Worm (Caenorhabditis elegans) whole organism, young adult: ENCODE results near the gene let-805.

Source experiments
- C17E4.6 ChIP-seq: fragments of 200-800 bp; sonication (Bioruptor generic); IDR thresholded peaks from 2 replicates; pipeline ENCODE4 v1.3.6; 2022; ENCODE audit warnings: missing genetic modification reagents, missing genetic modification characterization, missing compliant biosample characterization
- F10E7.11 ChIP-seq: sonication (generic microtip); optimal IDR thresholded peaks from 2 replicates; lab custom pipeline; 2017; ENCODE audit warnings: mild to moderate bottlenecking, missing genetic modification characterization, moderate library complexity, missing compliant biosample characterization
- F33H1.4 ChIP-seq: fragments of 200-800 bp; sonication (Bioruptor generic); IDR thresholded peaks from 2 replicates; pipeline ENCODE4 v1.3.6; 2022; ENCODE audit warnings: missing genetic modification reagents, missing genetic modification characterization, missing compliant biosample characterization
- F52B5.7 ChIP-seq: sonication (generic microtip); optimal IDR thresholded peaks from 2 replicates; lab custom pipeline; 2016; ENCODE audit warnings: mild to moderate bottlenecking, missing genetic modification characterization, missing compliant biosample characterization
- F55B11.4 ChIP-seq: sonication (generic microtip); optimal IDR thresholded peaks from 2 replicates; lab custom pipeline; 2016; ENCODE audit warnings: missing compliant biosample characterization, missing genetic modification characterization, borderline replicate concordance; ENCODE audit not compliant: insufficient read depth
- K12H6.12 ChIP-seq: fragments of 200-800 bp; sonication (Bioruptor generic); optimal IDR thresholded peaks from 2 replicates; lab custom pipeline; 2018; ENCODE audit warnings: mild to moderate bottlenecking, missing genetic modification characterization, missing compliant biosample characterization
- Y56A3A.18 ChIP-seq: fragments of 200-800 bp; sonication (Bioruptor generic); IDR thresholded peaks from 2 replicates; pipeline ENCODE4 v1.3.6; 2022; ENCODE audit warnings: missing genetic modification reagents, missing genetic modification characterization, missing compliant biosample characterization
- Y67H2A.10 ChIP-seq: fragments of 200-800 bp; sonication (Bioruptor generic); conservative IDR thresholded peaks from 2 replicates; pipeline ENCODE4 v1.3.6; 2022; ENCODE audit warnings: missing genetic modification reagents, missing genetic modification characterization, missing compliant biosample characterization
- ZK185.1 ChIP-seq: sonication (generic microtip); optimal IDR thresholded peaks from 2 replicates; lab custom pipeline; 2016; ENCODE audit warnings: mild to moderate bottlenecking, missing genetic modification characterization, missing compliant biosample characterization; ENCODE audit not compliant: poor library complexity, severe bottlenecking
- akir-1 ChIP-seq: fragments of 200-800 bp; sonication (Bioruptor generic); optimal IDR thresholded peaks from 2 replicates; lab custom pipeline; 2018; ENCODE audit warnings: mild to moderate bottlenecking, missing genetic modification characterization, moderate library complexity, missing compliant biosample characterization
- aptf-2 ChIP-seq: fragments of 200-800 bp; sonication (Bioruptor generic); conservative IDR thresholded peaks from 2 replicates; pipeline ENCODE4 v1.3.6; 2022; ENCODE audit warnings: missing genetic modification reagents, missing genetic modification characterization, missing compliant biosample characterization
- atf-7 ChIP-seq: sonication (generic microtip); optimal IDR thresholded peaks from 2 replicates; lab custom pipeline; 2017; ENCODE audit warnings: mild to moderate bottlenecking, missing genetic modification characterization, missing compliant biosample characterization
- athp-1 ChIP-seq: sonication (generic microtip); optimal IDR thresholded peaks from 2 replicates; lab custom pipeline; 2017; ENCODE audit warnings: mild to moderate bottlenecking, missing genetic modification characterization, missing compliant biosample characterization
- attf-5 ChIP-seq: fragments of 200-800 bp; sonication (Bioruptor generic); optimal IDR thresholded peaks from 2 replicates; lab custom pipeline; 2018; ENCODE audit warnings: mild to moderate bottlenecking, missing genetic modification characterization, missing compliant biosample characterization
- bed-1 ChIP-seq: fragments of 200-800 bp; sonication (Bioruptor generic); IDR thresholded peaks from 2 replicates; pipeline ENCODE4 v1.3.6; 2022; ENCODE audit warnings: missing genetic modification reagents, missing genetic modification characterization, missing compliant biosample characterization
- bed-2 ChIP-seq: fragments of 200-800 bp; sonication (Bioruptor generic); IDR thresholded peaks from 2 replicates; pipeline ENCODE4 v1.3.6; 2022; ENCODE audit warnings: missing genetic modification reagents, missing genetic modification characterization, missing compliant biosample characterization
- cebp-2 ChIP-seq: fragments of 200-800 bp; sonication (Bioruptor generic); IDR thresholded peaks from 2 replicates; pipeline ENCODE4 v1.3.6; 2022; ENCODE audit warnings: missing genetic modification characterization, missing compliant biosample characterization
- ceh-91 ChIP-seq: fragments of 200-800 bp; sonication (Bioruptor generic); IDR thresholded peaks from 2 replicates; pipeline ENCODE4 v1.3.6; 2022; ENCODE audit warnings: missing genetic modification reagents, missing genetic modification characterization, missing compliant biosample characterization
- chd-7 ChIP-seq: sonication (generic microtip); optimal IDR thresholded peaks from 2 replicates; lab custom pipeline; 2016; ENCODE audit warnings: mild to moderate bottlenecking, missing genetic modification characterization, moderate library complexity, missing compliant biosample characterization
- dpff-1 ChIP-seq: sonication (generic microtip); optimal IDR thresholded peaks from 2 replicates; lab custom pipeline; 2017; ENCODE audit warnings: mild to moderate bottlenecking, missing genetic modification characterization, missing compliant biosample characterization
- egl-18 ChIP-seq: fragments of 200-800 bp; sonication (Bioruptor generic); IDR thresholded peaks from 2 replicates; pipeline ENCODE4 v1.3.6; 2022; ENCODE audit warnings: missing genetic modification reagents, missing genetic modification characterization, missing compliant biosample characterization
- egrh-3 ChIP-seq: fragments of 200-800 bp; sonication (Bioruptor generic); IDR thresholded peaks from 2 replicates; pipeline ENCODE4 v1.3.6; 2022; ENCODE audit warnings: missing genetic modification reagents, missing genetic modification characterization, missing compliant biosample characterization
- him-1 ChIP-seq: sonication (generic microtip); optimal IDR thresholded peaks from 2 replicates; lab custom pipeline; 2016; ENCODE audit warnings: missing genotype, missing genetic modification reagents, missing genetic modification characterization, missing compliant biosample characterization
- hlh-12 ChIP-seq: sonication (generic microtip); optimal IDR thresholded peaks from 2 replicates; lab custom pipeline; 2016; ENCODE audit warnings: missing genetic modification characterization, missing compliant biosample characterization
- hlh-26 ChIP-seq: fragments of 200-800 bp; sonication (Bioruptor generic); conservative IDR thresholded peaks from 2 replicates; pipeline ENCODE4 v1.3.6; 2022; ENCODE audit warnings: missing genetic modification reagents, missing genetic modification characterization, missing compliant biosample characterization
- hmg-20 ChIP-seq: fragments of 200-800 bp; sonication (Bioruptor generic); IDR thresholded peaks from 2 replicates; pipeline ENCODE4 v1.3.6; 2022; ENCODE audit warnings: missing genetic modification reagents, missing genetic modification characterization, missing compliant biosample characterization
- hsf-1 ChIP-seq: fragments of 200-800 bp; sonication (Bioruptor generic); IDR thresholded peaks from 2 replicates; pipeline ENCODE4 v1.3.6; 2022; ENCODE audit warnings: missing genetic modification reagents, missing genetic modification characterization, missing compliant biosample characterization
- let-526 ChIP-seq: fragments of 200-800 bp; sonication (Bioruptor generic); IDR thresholded peaks from 2 replicates; pipeline ENCODE4 v1.3.6; 2022; ENCODE audit warnings: missing genetic modification reagents, missing genetic modification characterization, missing compliant biosample characterization
- lin-26 ChIP-seq: fragments of 200-800 bp; sonication (Bioruptor generic); IDR thresholded peaks from 2 replicates; pipeline ENCODE4 v1.3.6; 2022; ENCODE audit warnings: missing genetic modification reagents, missing genetic modification characterization, missing compliant biosample characterization
- lir-1 ChIP-seq: fragments of 200-800 bp; sonication (Bioruptor generic); conservative IDR thresholded peaks from 2 replicates; pipeline ENCODE4 v1.3.6; 2022; ENCODE audit warnings: missing genetic modification reagents, missing genetic modification characterization, missing compliant biosample characterization
- madf-3 ChIP-seq: fragments of 200-800 bp; sonication (Bioruptor generic); IDR thresholded peaks from 2 replicates; pipeline ENCODE4 v1.3.6; 2022; ENCODE audit warnings: missing genetic modification reagents, missing genetic modification characterization, missing compliant biosample characterization
- madf-8 ChIP-seq: fragments of 200-800 bp; sonication (Bioruptor generic); conservative IDR thresholded peaks from 2 replicates; pipeline ENCODE4 v1.3.6; 2022; ENCODE audit warnings: missing genetic modification reagents, missing genetic modification characterization, missing compliant biosample characterization
- mcd-1 ChIP-seq: fragments of 200-800 bp; sonication (Bioruptor generic); IDR thresholded peaks from 2 replicates; pipeline ENCODE4 v1.3.6; 2022; ENCODE audit warnings: missing genetic modification reagents, missing genetic modification characterization, missing compliant biosample characterization
- mes-4 ChIP-seq: sonication (generic microtip); optimal IDR thresholded peaks from 2 replicates; lab custom pipeline; 2016; ENCODE audit warnings: missing genotype, missing genetic modification characterization, missing compliant biosample characterization
- nfya-2 ChIP-seq: fragments of 200-800 bp; sonication (Bioruptor generic); IDR thresholded peaks from 2 replicates; pipeline ENCODE4 v1.3.6; 2022; ENCODE audit warnings: missing genetic modification reagents, missing genetic modification characterization, missing compliant biosample characterization
- nhr-120 ChIP-seq: fragments of 200-800 bp; sonication (Bioruptor generic); IDR thresholded peaks from 2 replicates; pipeline ENCODE4 v1.3.6; 2022; ENCODE audit warnings: missing genetic modification characterization, missing compliant biosample characterization
- nhr-179 ChIP-seq: sonication (generic microtip); optimal IDR thresholded peaks from 2 replicates; lab custom pipeline; 2016; ENCODE audit warnings: mild to moderate bottlenecking, missing genetic modification characterization, missing compliant biosample characterization
- rec-8 ChIP-seq, 2 experiments: sonication (generic microtip); optimal IDR thresholded peaks; 2 replicates each; lab custom pipeline; 2016; ENCODE audit warnings: mild to moderate bottlenecking in 2 of 2, missing genetic modification characterization in 2 of 2, missing genetic modification reagents in 2 of 2, missing genotype in 2 of 2, missing biosample characterization in 1 of 2, missing compliant biosample characterization in 1 of 2, moderate library complexity in 1 of 2
- sdz-38 ChIP-seq: sonication (generic microtip); optimal IDR thresholded peaks from 2 replicates; lab custom pipeline; 2016; ENCODE audit warnings: missing genotype, missing genetic modification characterization, missing compliant biosample characterization
- sea-2 ChIP-seq: fragments of 200-800 bp; sonication (Bioruptor generic); IDR thresholded peaks from 2 replicates; pipeline ENCODE4 v1.3.6; 2022; ENCODE audit warnings: missing genetic modification characterization, missing compliant biosample characterization
- snpc-1.1 ChIP-seq: sonication (generic microtip); optimal IDR thresholded peaks from 2 replicates; lab custom pipeline; 2017; ENCODE audit warnings: missing genetic modification characterization, mild to moderate bottlenecking, missing compliant biosample characterization, antibody characterized with exemption, moderate library complexity, missing genotype, missing genetic modification reagents; ENCODE audit not compliant: insufficient read depth
- snpc-3.4 ChIP-seq: sonication (generic microtip); optimal IDR thresholded peaks from 2 replicates; lab custom pipeline; 2017; ENCODE audit warnings: missing genetic modification characterization, mild to moderate bottlenecking, missing compliant biosample characterization, antibody characterized with exemption, moderate library complexity, missing genotype, missing genetic modification reagents
- sptf-2 ChIP-seq: fragments of 200-800 bp; sonication (Bioruptor generic); optimal IDR thresholded peaks from 2 replicates; lab custom pipeline; 2018; ENCODE audit warnings: mild to moderate bottlenecking, missing genetic modification characterization, missing compliant biosample characterization
- tbx-9 ChIP-seq: sonication (generic microtip); optimal IDR thresholded peaks from 2 replicates; lab custom pipeline; 2016; ENCODE audit warnings: borderline replicate concordance, missing genetic modification characterization, inconsistent platforms, missing compliant biosample characterization
- zfh-2 ChIP-seq: fragments of 200-800 bp; sonication (Bioruptor generic); conservative IDR thresholded peaks from 2 replicates; pipeline ENCODE4 v1.3.6; 2022; ENCODE audit warnings: missing genetic modification reagents, missing genetic modification characterization, missing compliant biosample characterization
- ztf-25 ChIP-seq: fragments of 200-800 bp; sonication (Bioruptor generic); IDR thresholded peaks from 2 replicates; pipeline ENCODE4 v1.3.6; 2022; ENCODE audit warnings: missing genetic modification reagents, missing genetic modification characterization, missing compliant biosample characterization
- ztf-6 ChIP-seq: fragments of 200-800 bp; sonication (Bioruptor generic); IDR thresholded peaks from 2 replicates; pipeline ENCODE4 v1.3.6; 2022; ENCODE audit warnings: missing genetic modification reagents, missing genetic modification characterization, missing compliant biosample characterization

let-805 gene

DNA sequence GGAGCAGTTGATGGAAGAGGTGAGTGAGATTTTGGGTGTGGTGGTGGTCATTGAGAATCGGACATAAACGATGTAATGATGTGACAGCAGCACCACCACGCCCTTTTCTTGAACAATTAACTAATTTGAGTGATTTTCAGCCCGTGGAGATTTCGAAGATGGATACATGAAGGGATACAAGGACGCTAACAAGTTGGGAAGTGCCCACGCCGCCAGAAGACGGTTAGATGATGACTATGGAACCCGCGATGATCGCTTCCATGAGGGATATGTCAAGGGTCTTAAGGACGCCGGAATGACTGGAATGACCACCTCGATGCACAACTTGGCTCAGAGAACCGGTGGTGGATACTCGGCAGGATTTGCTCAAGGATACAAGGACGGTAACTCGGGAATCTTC lies 20.1 kb downstream of the let-805 start:
- TF ChIP-seq ceh-91 (GFP tag; lab: Robert Waterston, UW) (no peak), zfh-2 (peak; percentile 62), tbx-9 (tag; lab: Kevin White, UChicago) (no peak)

ce11 chrIII:2679362-2679761 lies 21.5 kb downstream of the let-805 start:
- TF ChIP-seq bed-1: 0 out of 2 replicates have a peak, but pooled peaks have one; percentile 15
- no peak for TF ChIP-seq nfya-2 (GFP tag; lab: Robert Waterston, UW)
- no peak for TF ChIP-seq nhr-120 (GFP tag; lab: Robert Waterston, UW)
- no peak for TF ChIP-seq snpc-1.1 (tag; lab: Kevin White, UChicago)
- TF ChIP-seq let-526 (GFP tag; lab: Robert Waterston, UW): no peak
- TF ChIP-seq Y67H2A.10 (GFP tag; lab: Robert Waterston, UW): no peak
- no peak for TF ChIP-seq dpff-1 (tag; lab: Kevin White, UChicago)
- no peak for TF ChIP-seq chd-7
- no peak for TF ChIP-seq akir-1 (GFP tag; lab: Kevin White, UChicago)
- no peak for TF ChIP-seq hlh-12 (tag; lab: Kevin White, UChicago)
- TF ChIP-seq ceh-91 (GFP tag; lab: Robert Waterston, UW): no peak
- TF ChIP-seq F55B11.4: no peak
- no peak for TF ChIP-seq C17E4.6 (GFP tag; lab: Robert Waterston, UW)
- no peak for TF ChIP-seq cebp-2
- no peak for TF ChIP-seq ZK185.1 (tag; lab: Kevin White, UChicago)
- TF ChIP-seq bed-2 (GFP tag; lab: Robert Waterston, UW): no peak
- no peak for TF ChIP-seq sdz-38 (tag; lab: Kevin White, UChicago)
- no peak for TF ChIP-seq nhr-179
- no peak for TF ChIP-seq hmg-20 (GFP tag; lab: Robert Waterston, UW)
- peak; percentile 71; the same call in 1 of the 2 replicates for TF ChIP-seq zfh-2
- no peak for TF ChIP-seq aptf-2 (GFP tag; lab: Robert Waterston, UW)
- no peak for TF ChIP-seq sptf-2 (GFP tag; lab: Kevin White, UChicago)
- TF ChIP-seq Y56A3A.18 (GFP tag; lab: Robert Waterston, UW): no peak
- TF ChIP-seq madf-3 (GFP tag; lab: Robert Waterston, UW): no peak
- no peak for TF ChIP-seq F33H1.4 (GFP tag; lab: Robert Waterston, UW)
- TF ChIP-seq F52B5.7: no peak
- no peak for TF ChIP-seq madf-8 (GFP tag; lab: Robert Waterston, UW)
- no peak for TF ChIP-seq hlh-26
- TF ChIP-seq atf-7 (tag; lab: Kevin White, UChicago): no peak
- TF ChIP-seq tbx-9 (tag; lab: Kevin White, UChicago): no peak
- no peak for TF ChIP-seq ztf-6 (GFP tag; lab: Robert Waterston, UW)
- TF ChIP-seq egl-18: no peak
- TF ChIP-seq athp-1 (tag; lab: Kevin White, UChicago): no peak
- TF ChIP-seq lin-26: 0 out of 2 replicates have a peak, but pooled peaks have one; percentile 50
- TF ChIP-seq snpc-3.4 (tag; lab: Kevin White, UChicago): no peak
- no peak for TF ChIP-seq F10E7.11 (tag; lab: Kevin White, UChicago)
- TF ChIP-seq mcd-1 (GFP tag; lab: Robert Waterston, UW): 0 out of 2 replicates have a peak, but pooled peaks have one; percentile 18
- no peak for TF ChIP-seq mes-4 (tag; lab: Kevin White, UChicago)
- TF ChIP-seq sea-2 (GFP tag; lab: Robert Waterston, UW): no peak
- TF ChIP-seq K12H6.12 (tag; lab: Kevin White, UChicago): no peak
- TF ChIP-seq egrh-3 (GFP tag; lab: Robert Waterston, UW): no peak
- TF ChIP-seq ztf-25: no peak
- no peak for TF ChIP-seq rec-8 (tag; optimal IDR thresholded peaks at IDR 0.05; lab: Kevin White, UChicago)
- TF ChIP-seq him-1 (tag; lab: Kevin White, UChicago): no peak
- TF ChIP-seq attf-5: no peak
- no peak for TF ChIP-seq hsf-1 (GFP tag; lab: Robert Waterston, UW)
- TF ChIP-seq lir-1: no peak
